Worm (Caenorhabditis elegans) whole organism, young adult: Measurements from ENCODE around the gene prp-3.
A peak's percentile ranks its signal among the peaks of the same experiment; 100 is the strongest.

Experiments used
- B0035.1 ChIP-seq: sonication (generic microtip); optimal IDR thresholded peaks from 2 replicates; lab custom pipeline; 2016; ENCODE audit warnings: missing genetic modification characterization, mild to moderate bottlenecking, missing compliant biosample characterization, missing genotype, missing genetic modification reagents
- D2030.7 ChIP-seq: fragments of 200-800 bp; sonication (Bioruptor generic); IDR thresholded peaks from 2 replicates; pipeline ENCODE4 v1.3.6; 2022; ENCODE audit warnings: missing genetic modification reagents, missing genetic modification characterization, missing compliant biosample characterization
- F39B2.1 ChIP-seq: fragments of 200-800 bp; sonication (Bioruptor generic); IDR thresholded peaks from 2 replicates; pipeline ENCODE4 v1.3.6; 2022; ENCODE audit warnings: missing genetic modification reagents, missing genetic modification characterization, missing compliant biosample characterization
- K11D2.4 ChIP-seq: fragments of 200-800 bp; sonication (Bioruptor generic); IDR thresholded peaks from 2 replicates; pipeline ENCODE4 v1.3.6; 2022; ENCODE audit warnings: missing genetic modification reagents, missing genetic modification characterization, missing compliant biosample characterization
- T26A5.8 ChIP-seq: sonication (generic microtip); optimal IDR thresholded peaks from 2 replicates; lab custom pipeline; 2016; ENCODE audit warnings: missing genetic modification characterization, missing compliant biosample characterization
- Y56A3A.18 ChIP-seq: fragments of 200-800 bp; sonication (Bioruptor generic); IDR thresholded peaks from 2 replicates; pipeline ENCODE4 v1.3.6; 2022; ENCODE audit warnings: missing genetic modification reagents, missing genetic modification characterization, missing compliant biosample characterization
- Y79H2A.3 ChIP-seq: fragments of 200-800 bp; sonication (Bioruptor generic); conservative IDR thresholded peaks from 2 replicates; pipeline ENCODE4 v1.3.6; 2022; ENCODE audit warnings: missing genetic modification reagents, missing genetic modification characterization, missing compliant biosample characterization
- Y95B8A.8 ChIP-seq: fragments of 200-800 bp; sonication (Bioruptor generic); IDR thresholded peaks from 2 replicates; pipeline ENCODE4 v1.3.6; 2022; ENCODE audit warnings: missing genetic modification reagents, missing genetic modification characterization, missing compliant biosample characterization
- akir-1 ChIP-seq: fragments of 200-800 bp; sonication (Bioruptor generic); optimal IDR thresholded peaks from 2 replicates; lab custom pipeline; 2018; ENCODE audit warnings: mild to moderate bottlenecking, missing genetic modification characterization, moderate library complexity, missing compliant biosample characterization
- aptf-2 ChIP-seq: fragments of 200-800 bp; sonication (Bioruptor generic); conservative IDR thresholded peaks from 2 replicates; pipeline ENCODE4 v1.3.6; 2022; ENCODE audit warnings: missing genetic modification reagents, missing genetic modification characterization, missing compliant biosample characterization
- atf-7 ChIP-seq: sonication (generic microtip); optimal IDR thresholded peaks from 2 replicates; lab custom pipeline; 2017; ENCODE audit warnings: mild to moderate bottlenecking, missing genetic modification characterization, missing compliant biosample characterization
- athp-1 ChIP-seq: sonication (generic microtip); optimal IDR thresholded peaks from 2 replicates; lab custom pipeline; 2017; ENCODE audit warnings: mild to moderate bottlenecking, missing genetic modification characterization, missing compliant biosample characterization
- attf-3 ChIP-seq: fragments of 200-800 bp; sonication (Bioruptor generic); conservative IDR thresholded peaks from 2 replicates; pipeline ENCODE4 v1.3.6; 2022; ENCODE audit warnings: missing genetic modification reagents, missing genetic modification characterization, missing compliant biosample characterization
- attf-6 ChIP-seq: fragments of 200-800 bp; sonication (Bioruptor generic); IDR thresholded peaks from 2 replicates; pipeline ENCODE4 v1.3.6; 2022; ENCODE audit warnings: missing genetic modification reagents, missing genetic modification characterization, missing compliant biosample characterization
- bed-2 ChIP-seq: fragments of 200-800 bp; sonication (Bioruptor generic); IDR thresholded peaks from 2 replicates; pipeline ENCODE4 v1.3.6; 2022; ENCODE audit warnings: missing genetic modification reagents, missing genetic modification characterization, missing compliant biosample characterization
- cebp-1 ChIP-seq, 2 experiments: fragments of 200-800 bp in 1 of 2; sonication (Bioruptor generic) in 1 of 2; sonication (generic microtip) in 1 of 2; IDR thresholded peaks in 1 of 2; optimal IDR thresholded peaks in 1 of 2; 2 replicates each; pipeline versions ENCODE4 v1.3.6 to Lab custom; 2017 to 2022; ENCODE audit warnings: missing compliant biosample characterization in 2 of 2, missing genetic modification characterization in 2 of 2, mild to moderate bottlenecking in 1 of 2, missing genetic modification reagents in 1 of 2, moderate library complexity in 1 of 2
- cebp-2 ChIP-seq: fragments of 200-800 bp; sonication (Bioruptor generic); IDR thresholded peaks from 2 replicates; pipeline ENCODE4 v1.3.6; 2022; ENCODE audit warnings: missing genetic modification characterization, missing compliant biosample characterization
- dpff-1 ChIP-seq: sonication (generic microtip); optimal IDR thresholded peaks from 2 replicates; lab custom pipeline; 2017; ENCODE audit warnings: mild to moderate bottlenecking, missing genetic modification characterization, missing compliant biosample characterization
- ekl-4 ChIP-seq: fragments of 200-800 bp; sonication (Bioruptor generic); IDR thresholded peaks from 2 replicates; pipeline ENCODE4 v1.3.6; 2022; ENCODE audit warnings: missing genetic modification reagents, missing genetic modification characterization, missing compliant biosample characterization
- hmg-1.2 ChIP-seq: fragments of 200-800 bp; sonication (Bioruptor generic); IDR thresholded peaks from 2 replicates; pipeline ENCODE4 v1.3.6; 2022; ENCODE audit warnings: missing genetic modification reagents, missing genetic modification characterization, missing compliant biosample characterization
- hsf-1 ChIP-seq: fragments of 200-800 bp; sonication (Bioruptor generic); IDR thresholded peaks from 2 replicates; pipeline ENCODE4 v1.3.6; 2022; ENCODE audit warnings: missing genetic modification reagents, missing genetic modification characterization, missing compliant biosample characterization
- let-526 ChIP-seq: fragments of 200-800 bp; sonication (Bioruptor generic); IDR thresholded peaks from 2 replicates; pipeline ENCODE4 v1.3.6; 2022; ENCODE audit warnings: missing genetic modification reagents, missing genetic modification characterization, missing compliant biosample characterization
- let-607 ChIP-seq, 2 experiments: fragments of 200-800 bp in 1 of 2; sonication (Bioruptor generic) in 1 of 2; sonication (generic microtip) in 1 of 2; optimal IDR thresholded peaks; 2 replicates each; lab custom pipeline; 2016 to 2018; ENCODE audit warnings: mild to moderate bottlenecking in 2 of 2, missing compliant biosample characterization in 2 of 2, missing genetic modification characterization in 2 of 2, moderate library complexity in 2 of 2, missing genotype in 1 of 2
- lir-1 ChIP-seq: fragments of 200-800 bp; sonication (Bioruptor generic); conservative IDR thresholded peaks from 2 replicates; pipeline ENCODE4 v1.3.6; 2022; ENCODE audit warnings: missing genetic modification reagents, missing genetic modification characterization, missing compliant biosample characterization
- lsl-1 ChIP-seq: fragments of 200-800 bp; sonication (Bioruptor generic); optimal IDR thresholded peaks from 2 replicates; lab custom pipeline; 2018; ENCODE audit warnings: mild to moderate bottlenecking, missing genetic modification characterization, moderate library complexity, missing compliant biosample characterization
- madf-10 ChIP-seq: sonication (generic microtip); optimal IDR thresholded peaks from 2 replicates; lab custom pipeline; 2016; ENCODE audit warnings: mild to moderate bottlenecking, missing genetic modification characterization, missing compliant biosample characterization
- madf-6 ChIP-seq: fragments of 200-800 bp; sonication (Bioruptor generic); IDR thresholded peaks from 2 replicates; pipeline ENCODE4 v1.3.6; 2022; ENCODE audit warnings: missing genetic modification reagents, missing genetic modification characterization, missing compliant biosample characterization
- mes-4 ChIP-seq: sonication (generic microtip); optimal IDR thresholded peaks from 2 replicates; lab custom pipeline; 2016; ENCODE audit warnings: missing genotype, missing genetic modification characterization, missing compliant biosample characterization
- nfya-1 ChIP-seq: sonication (generic microtip); optimal IDR thresholded peaks from 2 replicates; lab custom pipeline; 2017; ENCODE audit warnings: antibody characterized with exemption, missing compliant biosample characterization, missing genetic modification characterization, borderline replicate concordance; ENCODE audit not compliant: insufficient read depth
- nfyb-1 ChIP-seq: fragments of 200-800 bp; sonication (Bioruptor generic); IDR thresholded peaks from 2 replicates; pipeline ENCODE4 v1.3.6; 2022; ENCODE audit warnings: missing genetic modification reagents, missing genetic modification characterization, missing compliant biosample characterization
- nhr-90 ChIP-seq: sonication (generic microtip); optimal IDR thresholded peaks from 2 replicates; lab custom pipeline; 2016; ENCODE audit warnings: missing genotype, mild to moderate bottlenecking, missing genetic modification characterization, missing compliant biosample characterization
- rec-8 ChIP-seq, 2 experiments: sonication (generic microtip); optimal IDR thresholded peaks; 2 replicates each; lab custom pipeline; 2016; ENCODE audit warnings: mild to moderate bottlenecking in 2 of 2, missing genetic modification characterization in 2 of 2, missing genetic modification reagents in 2 of 2, missing genotype in 2 of 2, missing biosample characterization in 1 of 2, missing compliant biosample characterization in 1 of 2, moderate library complexity in 1 of 2
- repo-1 ChIP-seq: sonication (generic microtip); optimal IDR thresholded peaks from 2 replicates; lab custom pipeline; 2017; ENCODE audit warnings: mild to moderate bottlenecking, missing genetic modification characterization, missing compliant biosample characterization
- snpc-3.4 ChIP-seq: sonication (generic microtip); optimal IDR thresholded peaks from 2 replicates; lab custom pipeline; 2017; ENCODE audit warnings: missing genetic modification characterization, mild to moderate bottlenecking, missing compliant biosample characterization, antibody characterized with exemption, moderate library complexity, missing genotype, missing genetic modification reagents
- snpc-4 ChIP-seq, 5 experiments: fragments of 150-350 bp in 1 of 5; sonication (generic microtip) in 4 of 5; optimal IDR thresholded peaks; 2 replicates each; lab custom pipeline; 2014 to 2018; ENCODE audit warnings: missing genetic modification characterization in 5 of 5, missing biosample characterization in 3 of 5, antibody characterized with exemption in 2 of 5, mild to moderate bottlenecking in 2 of 5, missing compliant biosample characterization in 2 of 5, missing genotype in 2 of 5, moderate library complexity in 2 of 5, missing genetic modification reagents in 1 of 5
- tbp1 ChIP-seq: fragments of 200-800 bp; sonication (Bioruptor generic); optimal IDR thresholded peaks from 2 replicates; lab custom pipeline; 2018; ENCODE audit warnings: mild to moderate bottlenecking, missing genetic modification characterization, missing compliant biosample characterization
- unc-130 ChIP-seq: sonication (generic microtip); optimal IDR thresholded peaks from 2 replicates; lab custom pipeline; 2016; ENCODE audit warnings: missing genetic modification reagents, missing genetic modification characterization, missing compliant biosample characterization
- zfh-2 ChIP-seq: fragments of 200-800 bp; sonication (Bioruptor generic); conservative IDR thresholded peaks from 2 replicates; pipeline ENCODE4 v1.3.6; 2022; ENCODE audit warnings: missing genetic modification reagents, missing genetic modification characterization, missing compliant biosample characterization
- zim-3 ChIP-seq: sonication (generic microtip); optimal IDR thresholded peaks from 2 replicates; lab custom pipeline; 2017; ENCODE audit warnings: mild to moderate bottlenecking, missing genetic modification characterization, moderate library complexity, missing compliant biosample characterization
- ztf-25 ChIP-seq: fragments of 200-800 bp; sonication (Bioruptor generic); IDR thresholded peaks from 2 replicates; pipeline ENCODE4 v1.3.6; 2022; ENCODE audit warnings: missing genetic modification reagents, missing genetic modification characterization, missing compliant biosample characterization
- ztf-6 ChIP-seq: fragments of 200-800 bp; sonication (Bioruptor generic); IDR thresholded peaks from 2 replicates; pipeline ENCODE4 v1.3.6; 2022; ENCODE audit warnings: missing genetic modification reagents, missing genetic modification characterization, missing compliant biosample characterization

prp-3 gene

DNA sequence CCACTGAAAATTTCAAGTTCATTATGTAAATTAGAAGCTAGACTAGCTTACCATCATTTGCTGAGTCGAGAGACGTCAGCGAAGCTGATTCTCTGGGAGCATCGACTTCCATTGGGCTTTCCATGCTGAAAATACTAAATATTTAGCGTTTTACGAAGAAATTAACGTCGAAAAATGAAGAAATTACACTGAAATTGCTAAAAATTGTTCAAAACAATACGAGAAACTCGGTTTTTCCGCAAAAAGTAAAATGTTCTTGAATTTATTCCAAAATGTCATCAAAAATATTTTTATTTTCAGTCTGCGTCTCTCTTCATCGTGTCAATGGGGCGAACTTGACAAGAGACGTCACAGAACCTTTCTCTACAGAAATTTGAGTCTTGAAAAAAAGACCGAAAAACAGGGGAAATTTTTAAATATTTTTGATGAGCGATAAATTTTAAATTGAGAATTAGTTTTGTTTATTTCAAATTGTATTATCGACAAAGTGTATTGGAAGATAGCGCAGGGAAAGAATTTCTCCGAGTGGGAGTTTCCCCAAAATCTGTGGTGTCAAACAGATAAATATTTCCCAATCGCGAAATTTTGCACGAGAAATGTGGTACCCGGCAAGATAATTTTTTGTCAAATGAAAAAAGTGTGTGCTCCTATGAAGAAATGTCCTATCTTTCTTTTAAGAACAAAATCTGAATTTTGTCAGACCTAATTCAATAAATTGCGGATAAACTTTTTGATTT, 32.8 kb upstream of the prp-3 start, which contains the start of gene ecps-1 (continued):
- no peak for TF ChIP-seq F39B2.1 (GFP tag; lab: Robert Waterston, UW)
- TF ChIP-seq madf-10, result peak; percentile 76
- peak; percentile 96 for TF ChIP-seq D2030.7
- 0 out of 2 replicates have a peak, but pooled peaks have one; percentile 54 for TF ChIP-seq nfyb-1 (GFP tag; lab: Robert Waterston, UW)
- TF ChIP-seq athp-1 (tag; lab: Kevin White, UChicago), result peak; percentile 91
- no peak for TF ChIP-seq zfh-2
- peak; percentile 84 for TF ChIP-seq ztf-25 (GFP tag; lab: Robert Waterston, UW)
- no peak for TF ChIP-seq repo-1 (tag; lab: Kevin White, UChicago)
- TF ChIP-seq let-607 (tag; optimal IDR thresholded peaks at IDR 0.05; lab: Kevin White, UChicago), result peak; percentile 14 to 19
- peak; percentile 93 for TF ChIP-seq unc-130 (GFP tag; lab: Kevin White, UChicago)
- no peak for TF ChIP-seq nfya-1 (tag; lab: Kevin White, UChicago)
- no peak for TF ChIP-seq hsf-1 (GFP tag; lab: Robert Waterston, UW)
- peak; percentile 82 for TF ChIP-seq hmg-1.2 (GFP tag; lab: Robert Waterston, UW)
- no peak for TF ChIP-seq akir-1 (GFP tag; lab: Kevin White, UChicago)
- peak; percentile 68; the same call in 1 of the 2 replicates for TF ChIP-seq let-526 (GFP tag; lab: Robert Waterston, UW)
- peak; percentile 91 for TF ChIP-seq snpc-3.4 (tag; lab: Kevin White, UChicago)
- TF ChIP-seq nhr-90 (tag; lab: Kevin White, UChicago), result no peak
- TF ChIP-seq lsl-1 (GFP tag; lab: Kevin White, UChicago), result peak; percentile 79
- TF ChIP-seq cebp-1 (GFP tag; IDR thresholded peaks at IDR 0.05; lab: Robert Waterston, UW), result peak; percentile 64
- peak; percentile 69 for TF ChIP-seq cebp-1 (tag; optimal IDR thresholded peaks at IDR 0.05; lab: Kevin White, UChicago)
- no peak for TF ChIP-seq Y56A3A.18 (GFP tag; lab: Robert Waterston, UW)
- peak; percentile 70 for TF ChIP-seq attf-3 (GFP tag; lab: Robert Waterston, UW)
- TF ChIP-seq T26A5.8 (tag; lab: Kevin White, UChicago), result no peak
- TF ChIP-seq snpc-4 (GFP tag; optimal IDR thresholded peaks at IDR 0.05; lab: Kevin White, UChicago), result peak; percentile 76
- TF ChIP-seq snpc-4 (tag; optimal IDR thresholded peaks at IDR 0.05; lab: Kevin White, UChicago), result peak; percentile 44 to 76 (median 54)
- no peak for TF ChIP-seq B0035.1 (tag; lab: Kevin White, UChicago)
- TF ChIP-seq lir-1 (GFP tag; lab: Robert Waterston, UW), result peak; percentile 88
- no peak for TF ChIP-seq ztf-6
- no peak for TF ChIP-seq cebp-2 (GFP tag; lab: Robert Waterston, UW)
- peak; percentile 84; the same call in 1 of the 2 replicates for TF ChIP-seq ekl-4 (GFP tag; lab: Robert Waterston, UW)
- TF ChIP-seq aptf-2 (GFP tag; lab: Robert Waterston, UW), result peak; percentile 74; the same call in 1 of the 2 replicates
- no peak for TF ChIP-seq zim-3 (tag; lab: Kevin White, UChicago)

DNA sequence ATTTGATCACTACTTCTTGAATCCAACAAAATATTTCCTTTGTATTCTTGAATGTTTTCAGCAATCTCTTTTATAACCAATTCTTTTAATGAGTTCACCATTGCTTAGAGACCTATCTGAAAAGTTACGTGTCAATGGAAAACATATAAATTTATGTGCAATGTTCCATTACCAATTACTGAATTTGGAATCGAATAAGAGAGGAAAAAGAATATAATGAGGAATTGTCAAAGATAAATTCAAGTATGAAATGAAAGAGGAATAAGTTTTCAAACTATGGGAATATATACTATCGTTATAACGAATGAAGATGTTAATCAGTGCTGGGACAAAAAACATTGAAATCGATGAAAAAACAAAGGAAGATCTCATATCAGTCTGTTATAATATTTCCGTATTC, 23.2 kb upstream of the prp-3 start, which contains the start of gene H04D03.4:
Gene H04D03.4, minus strand, starts transcription at position 101 of the 400 bp plus-strand sequence.
- TF ChIP-seq zfh-2 (no peak), nfya-1 (tag; lab: Kevin White, UChicago) (no peak), madf-6 (GFP tag; lab: Robert Waterston, UW) (no peak), atf-7 (tag; lab: Kevin White, UChicago) (no peak), Y79H2A.3 (GFP tag; lab: Robert Waterston, UW) (no peak), hsf-1 (GFP tag; lab: Robert Waterston, UW) (no peak), mes-4 (no peak), rec-8 (tag; optimal IDR thresholded peaks at IDR 0.05; lab: Kevin White, UChicago) (no peak), K11D2.4 (no peak), tbp1 (no peak), attf-6 (no peak), Y95B8A.8 (GFP tag; lab: Robert Waterston, UW) (no peak), bed-2 (GFP tag; lab: Robert Waterston, UW) (no peak), dpff-1 (tag; lab: Kevin White, UChicago) (no peak)
